Worm (Caenorhabditis elegans) whole organism, late embryonic: ENCODE results near the gene C29F9.5.

Source experiments
- C08G9.2 ChIP-seq: sonication (generic microtip); optimal IDR thresholded peaks from 2 replicates; lab custom pipeline; 2016; ENCODE audit warnings: mild to moderate bottlenecking, missing genetic modification characterization, moderate library complexity, missing compliant biosample characterization
- C38D4.7 ChIP-seq: fragments of 200-800 bp; sonication (Bioruptor generic); optimal IDR thresholded peaks from 2 replicates; lab custom pipeline; 2018; ENCODE audit warnings: mild to moderate bottlenecking, missing genetic modification characterization, moderate library complexity, missing compliant biosample characterization
- F13H6.1 ChIP-seq: sonication (generic microtip); optimal IDR thresholded peaks from 2 replicates; lab custom pipeline; 2016; ENCODE audit warnings: missing genetic modification characterization, missing compliant biosample characterization
- K02D7.2 ChIP-seq: sonication (generic microtip); optimal IDR thresholded peaks from 2 replicates; lab custom pipeline; 2017; ENCODE audit warnings: mild to moderate bottlenecking, missing genetic modification characterization, missing compliant biosample characterization
- K09A11.1 ChIP-seq: sonication (generic microtip); optimal IDR thresholded peaks from 2 replicates; lab custom pipeline; 2017; ENCODE audit warnings: antibody characterized with exemption, mild to moderate bottlenecking, missing genetic modification characterization, missing compliant biosample characterization; ENCODE audit not compliant: insufficient read depth
- ama-1 ChIP-seq: fragments of 150-350 bp; optimal IDR thresholded peaks from 2 replicates; lab custom pipeline; 2014
- ceh-18 ChIP-seq: sonication (generic microtip); optimal IDR thresholded peaks from 2 replicates; lab custom pipeline; 2016; ENCODE audit warnings: missing genetic modification characterization, missing compliant biosample characterization
- ceh-2 ChIP-seq: sonication (generic microtip); optimal IDR thresholded peaks from 2 replicates; lab custom pipeline; 2016; ENCODE audit warnings: missing genotype, missing genetic modification characterization, missing compliant biosample characterization
- ceh-30 ChIP-seq: fragments of 150-350 bp; optimal IDR thresholded peaks from 2 replicates; lab custom pipeline; 2014; ENCODE audit warnings: missing biosample characterization, missing genetic modification characterization
- ceh-31 ChIP-seq: sonication (generic microtip); optimal IDR thresholded peaks from 2 replicates; lab custom pipeline; 2016; ENCODE audit warnings: missing genetic modification characterization, missing compliant biosample characterization
- ceh-34 ChIP-seq: sonication (generic microtip); optimal IDR thresholded peaks from 2 replicates; lab custom pipeline; 2016; ENCODE audit warnings: mild to moderate bottlenecking, missing genetic modification characterization, missing compliant biosample characterization
- ceh-45 ChIP-seq: fragments of 200-800 bp; sonication (Bioruptor generic); IDR thresholded peaks from 2 replicates; pipeline ENCODE4 v1.3.6; 2022; ENCODE audit warnings: missing genetic modification reagents, missing genetic modification characterization, missing compliant biosample characterization
- ceh-6 ChIP-seq: fragments of 200-800 bp; sonication (Bioruptor generic); optimal IDR thresholded peaks from 2 replicates; lab custom pipeline; 2018; ENCODE audit warnings: mild to moderate bottlenecking, missing genetic modification characterization, missing compliant biosample characterization
- ceh-9 ChIP-seq: sonication (generic microtip); optimal IDR thresholded peaks from 2 replicates; lab custom pipeline; 2016; ENCODE audit warnings: mild to moderate bottlenecking, missing genetic modification characterization, inconsistent platforms, missing compliant biosample characterization
- che-1 ChIP-seq: sonication (generic microtip); optimal IDR thresholded peaks from 2 replicates; lab custom pipeline; 2016; ENCODE audit warnings: mild to moderate bottlenecking, missing genetic modification characterization, missing compliant biosample characterization
- dve-1 ChIP-seq: sonication (generic microtip); optimal IDR thresholded peaks from 2 replicates; lab custom pipeline; 2017; ENCODE audit warnings: antibody characterized with exemption, mild to moderate bottlenecking, missing genetic modification characterization, missing compliant biosample characterization
- elt-2 ChIP-seq: sonication (generic microtip); optimal IDR thresholded peaks from 2 replicates; lab custom pipeline; 2016; ENCODE audit warnings: missing genetic modification reagents, missing genetic modification characterization, missing compliant biosample characterization
- elt-4 ChIP-seq: sonication (generic microtip); optimal IDR thresholded peaks from 2 replicates; lab custom pipeline; 2016; ENCODE audit warnings: missing genetic modification characterization, missing compliant biosample characterization
- eyg-1 ChIP-seq: sonication (generic microtip); optimal IDR thresholded peaks from 2 replicates; lab custom pipeline; 2016; ENCODE audit warnings: missing genotype, missing genetic modification characterization, missing compliant biosample characterization
- fax-1 ChIP-seq: sonication (generic microtip); optimal IDR thresholded peaks from 2 replicates; lab custom pipeline; 2016; ENCODE audit warnings: missing genotype, missing genetic modification characterization, missing compliant biosample characterization
- fkh-10 ChIP-seq: fragments of 150-350 bp; optimal IDR thresholded peaks from 2 replicates; lab custom pipeline; 2014; ENCODE audit warnings: missing biosample characterization, missing genetic modification reagents, missing genetic modification characterization
- hlh-13 ChIP-seq: fragments of 200-800 bp; sonication (Bioruptor generic); optimal IDR thresholded peaks from 2 replicates; lab custom pipeline; 2018; ENCODE audit warnings: mild to moderate bottlenecking, missing genetic modification characterization, missing compliant biosample characterization
- hlh-15 ChIP-seq: sonication (generic microtip); optimal IDR thresholded peaks from 2 replicates; lab custom pipeline; 2016; ENCODE audit warnings: missing genetic modification characterization, missing compliant biosample characterization
- hlh-30 ChIP-seq: sonication (generic microtip); optimal IDR thresholded peaks from 2 replicates; lab custom pipeline; 2017; ENCODE audit warnings: antibody characterized with exemption, missing genetic modification characterization, missing compliant biosample characterization; ENCODE audit not compliant: insufficient read depth
- hlh-6 ChIP-seq: sonication (generic microtip); optimal IDR thresholded peaks from 2 replicates; lab custom pipeline; 2016; ENCODE audit warnings: missing genotype, missing genetic modification characterization, missing compliant biosample characterization
- hlh-8 ChIP-seq: sonication (generic microtip); optimal IDR thresholded peaks from 2 replicates; lab custom pipeline; 2016; ENCODE audit warnings: missing genotype, missing genetic modification characterization, missing compliant biosample characterization
- lim-6 ChIP-seq: sonication (generic microtip); optimal IDR thresholded peaks from 2 replicates; lab custom pipeline; 2016; ENCODE audit warnings: missing genetic modification characterization, missing compliant biosample characterization
- lin-11 ChIP-seq: fragments of 200-800 bp; sonication (Bioruptor generic); optimal IDR thresholded peaks from 2 replicates; lab custom pipeline; 2018; ENCODE audit warnings: mild to moderate bottlenecking, missing genetic modification characterization, missing compliant biosample characterization
- mec-3 ChIP-seq: sonication (generic microtip); optimal IDR thresholded peaks from 2 replicates; lab custom pipeline; 2016; ENCODE audit warnings: borderline replicate concordance, missing genetic modification characterization, missing compliant biosample characterization
- nfya-1 ChIP-seq: sonication (generic microtip); optimal IDR thresholded peaks from 2 replicates; lab custom pipeline; 2017; ENCODE audit warnings: missing genetic modification characterization, mild to moderate bottlenecking, missing compliant biosample characterization, antibody characterized with exemption, moderate library complexity
- nhr-11 ChIP-seq: fragments of 150-350 bp; optimal IDR thresholded peaks from 2 replicates; lab custom pipeline; 2014; ENCODE audit warnings: missing biosample characterization, missing genetic modification characterization
- nhr-232 ChIP-seq: sonication (generic microtip); optimal IDR thresholded peaks from 2 replicates; lab custom pipeline; 2016; ENCODE audit warnings: missing genetic modification characterization, missing compliant biosample characterization
- odd-2 ChIP-seq: sonication (generic microtip); optimal IDR thresholded peaks from 2 replicates; lab custom pipeline; 2017; ENCODE audit warnings: antibody characterized with exemption, mild to moderate bottlenecking, missing genetic modification characterization, missing compliant biosample characterization
- pag-3 ChIP-seq: sonication (generic microtip); optimal IDR thresholded peaks from 2 replicates; lab custom pipeline; 2016; ENCODE audit warnings: missing compliant biosample characterization, missing genetic modification characterization, borderline replicate concordance
- pat-9 ChIP-seq: fragments of 200-800 bp; sonication (Bioruptor generic); optimal IDR thresholded peaks from 2 replicates; lab custom pipeline; 2018; ENCODE audit warnings: mild to moderate bottlenecking, missing genetic modification characterization, moderate library complexity, missing compliant biosample characterization
- pax-1 ChIP-seq: fragments of 150-350 bp; optimal IDR thresholded peaks from 2 replicates; lab custom pipeline; 2014; ENCODE audit warnings: missing biosample characterization, missing genetic modification characterization
- pha-2 ChIP-seq: sonication (generic microtip); optimal IDR thresholded peaks from 2 replicates; lab custom pipeline; 2017; ENCODE audit warnings: mild to moderate bottlenecking, missing genetic modification characterization, missing compliant biosample characterization
- pha-4 ChIP-seq: fragments of 150-350 bp; optimal IDR thresholded peaks from 2 replicates; lab custom pipeline; 2018; ENCODE audit warnings: missing biosample characterization, missing genetic modification reagents, missing genetic modification characterization
- pqm-1 ChIP-seq: sonication (generic microtip); optimal IDR thresholded peaks from 2 replicates; lab custom pipeline; 2016; ENCODE audit warnings: missing genetic modification characterization, missing compliant biosample characterization
- ref-2 ChIP-seq: sonication (generic microtip); optimal IDR thresholded peaks from 2 replicates; lab custom pipeline; 2016; ENCODE audit warnings: missing genetic modification characterization, missing compliant biosample characterization
- rnt-1 ChIP-seq: sonication (generic microtip); optimal IDR thresholded peaks from 2 replicates; lab custom pipeline; 2016; ENCODE audit warnings: missing genetic modification characterization, missing compliant biosample characterization
- sdc-2 ChIP-seq: sonication (generic microtip); optimal IDR thresholded peaks from 2 replicates; lab custom pipeline; 2016; ENCODE audit warnings: missing genotype, missing genetic modification characterization, missing compliant biosample characterization
- sox-2 ChIP-seq: fragments of 200-800 bp; sonication (Bioruptor generic); IDR thresholded peaks from 2 replicates; pipeline ENCODE4 v1.3.6; 2022; ENCODE audit warnings: missing genetic modification reagents, missing genetic modification characterization, missing compliant biosample characterization
- sox-4 ChIP-seq: sonication (generic microtip); optimal IDR thresholded peaks from 2 replicates; lab custom pipeline; 2017; ENCODE audit warnings: mild to moderate bottlenecking, missing genetic modification characterization, inconsistent platforms, missing compliant biosample characterization
- syd-9 ChIP-seq: sonication (generic microtip); optimal IDR thresholded peaks from 2 replicates; lab custom pipeline; 2016; ENCODE audit warnings: mild to moderate bottlenecking, missing genetic modification characterization, moderate library complexity, missing compliant biosample characterization
- tbx-2 ChIP-seq: sonication (generic microtip); optimal IDR thresholded peaks from 2 replicates; lab custom pipeline; 2016; ENCODE audit warnings: missing genetic modification characterization, missing compliant biosample characterization
- ttx-3 ChIP-seq: sonication (generic microtip); optimal IDR thresholded peaks from 2 replicates; lab custom pipeline; 2016; ENCODE audit warnings: missing genetic modification reagents, missing genetic modification characterization, missing compliant biosample characterization
- unc-3 ChIP-seq, 2 experiments: fragments of 200-800 bp in 1 of 2; sonication (Bioruptor generic) in 1 of 2; sonication (generic microtip) in 1 of 2; conservative IDR thresholded peaks in 1 of 2; optimal IDR thresholded peaks in 1 of 2; 2 replicates each; pipeline versions ENCODE4 v1.3.6 to Lab custom; 2016 to 2022; ENCODE audit warnings: missing compliant biosample characterization in 2 of 2, missing genetic modification characterization in 2 of 2, missing genetic modification reagents in 1 of 2
- unc-42 ChIP-seq: sonication (generic microtip); optimal IDR thresholded peaks from 2 replicates; lab custom pipeline; 2016; ENCODE audit warnings: missing genotype, missing genetic modification characterization, missing compliant biosample characterization
- unc-55 ChIP-seq: sonication (generic microtip); optimal IDR thresholded peaks from 2 replicates; lab custom pipeline; 2017; ENCODE audit warnings: missing biosample characterization, missing genetic modification reagents, missing genetic modification characterization
- unc-86 ChIP-seq: sonication (generic microtip); optimal IDR thresholded peaks from 2 replicates; lab custom pipeline; 2016; ENCODE audit warnings: missing genetic modification characterization, missing compliant biosample characterization
- zip-5 ChIP-seq: sonication (generic microtip); optimal IDR thresholded peaks from 2 replicates; lab custom pipeline; 2016; ENCODE audit warnings: missing genetic modification characterization, missing compliant biosample characterization

Gene C29F9.5

DNA sequence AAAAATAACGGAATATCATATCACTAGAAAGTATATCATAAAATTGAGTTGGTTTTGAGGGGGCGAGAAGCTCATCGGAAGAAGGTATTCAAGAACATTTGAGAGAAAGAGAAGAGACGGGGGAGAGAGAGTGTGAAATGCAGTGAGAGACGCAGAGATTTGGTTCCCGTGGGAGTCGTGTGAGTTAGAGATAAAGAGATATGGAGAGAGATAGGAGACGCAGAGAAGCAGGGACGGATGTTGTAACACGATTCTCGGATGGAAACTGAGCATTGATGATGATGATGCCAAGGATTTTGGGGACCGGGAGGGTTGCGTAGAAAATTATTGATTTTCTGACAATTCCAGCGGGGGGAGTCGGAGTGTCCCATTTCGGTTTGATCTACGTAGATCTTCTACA is 21.1 kb upstream of the C29F9.5 start:
- TF ChIP-seq ceh-6 (no peak), odd-2 (tag; lab: Kevin White, UChicago) (no peak), pax-1 (no peak), unc-3 (GFP tag; conservative IDR thresholded peaks at IDR 0.05; lab: Robert Waterston, UW) (no peak), unc-3 (tag; optimal IDR thresholded peaks at IDR 0.05; lab: Kevin White, UChicago) (no peak), hlh-13 (GFP tag; lab: Kevin White, UChicago) (no peak), F13H6.1 (tag; lab: Kevin White, UChicago) (no peak), ref-2 (tag; lab: Kevin White, UChicago) (peak; percentile 15), syd-9 (tag; lab: Kevin White, UChicago) (no peak), ceh-18 (tag; lab: Kevin White, UChicago) (peak; percentile 58), pqm-1 (tag; lab: Kevin White, UChicago) (no peak), K02D7.2 (tag; lab: Kevin White, UChicago) (no peak), unc-55 (GFP tag; lab: Kevin White, UChicago) (peak; percentile 55), hlh-30 (tag; lab: Kevin White, UChicago) (no peak), sdc-2 (tag; lab: Kevin White, UChicago) (no peak), K09A11.1 (no peak), mec-3 (no peak), ceh-30 (peak; percentile 21), ceh-31 (tag; lab: Kevin White, UChicago) (peak; percentile 15), unc-86 (tag; lab: Kevin White, UChicago) (no peak), unc-42 (tag; lab: Kevin White, UChicago) (no peak), hlh-15 (tag; lab: Kevin White, UChicago) (no peak), ceh-45 (no peak), C08G9.2 (tag; lab: Kevin White, UChicago) (peak; percentile 38), sox-4 (no peak), ceh-34 (tag; lab: Kevin White, UChicago) (peak; percentile 60), zip-5 (tag; lab: Kevin White, UChicago) (no peak), lim-6 (tag; lab: Kevin White, UChicago) (no peak), ttx-3 (no peak), rnt-1 (tag; lab: Kevin White, UChicago) (no peak), sox-2 (GFP tag; lab: Robert Waterston, UW) (no peak), pat-9 (tag; lab: Kevin White, UChicago) (peak; percentile 59), elt-4 (no peak), nhr-232 (tag; lab: Kevin White, UChicago) (no peak), hlh-6 (tag; lab: Kevin White, UChicago) (no peak), ama-1 (lab: Kevin White, UChicago) (no peak), nhr-11 (tag; lab: Kevin White, UChicago) (no peak), ceh-9 (no peak), pag-3 (tag; lab: Kevin White, UChicago) (no peak), dve-1 (tag; lab: Kevin White, UChicago) (peak; percentile 56), C38D4.7 (GFP tag; lab: Kevin White, UChicago) (no peak), fkh-10 (no peak), hlh-8 (no peak), tbx-2 (tag; lab: Kevin White, UChicago) (peak; percentile 46), pha-4 (no peak), lin-11 (tag; lab: Kevin White, UChicago) (no peak), ceh-2 (tag; lab: Kevin White, UChicago) (peak; percentile 15), fax-1 (tag; lab: Kevin White, UChicago) (no peak), che-1 (no peak), elt-2 (tag; lab: Kevin White, UChicago) (no peak), pha-2 (tag; lab: Kevin White, UChicago) (no peak), nfya-1 (tag; lab: Kevin White, UChicago) (peak; percentile 30), eyg-1 (no peak)
- TF ChIP-seq, all 69 proteins: peak for 12
